Worm (Caenorhabditis elegans): Measurements from ENCODE around the gene srh-146.

Gene srh-146

DNA sequence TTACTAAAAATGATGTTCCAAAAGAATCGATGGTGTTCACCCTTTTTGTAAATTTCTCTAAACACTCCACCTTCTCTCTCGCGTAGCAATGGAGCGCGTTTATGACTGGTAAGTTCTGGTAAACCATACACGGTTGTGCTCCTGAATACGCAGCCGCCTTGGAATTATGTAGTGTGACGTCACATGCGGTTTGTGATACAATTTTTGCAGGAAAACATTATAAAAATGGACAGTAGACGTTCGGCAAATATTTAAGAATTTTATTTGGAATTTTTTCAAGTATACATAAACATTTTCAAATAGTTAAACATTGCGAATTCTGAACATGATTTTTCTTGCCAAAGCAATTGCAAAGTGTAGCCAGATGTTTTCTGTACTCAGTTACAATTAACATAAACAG is 36.5 kb upstream of the srh-146 start, which contains the start of gene F37B4.10:
Gene F37B4.10, minus strand, starts transcription at position 101 of the 400 bp plus-strand sequence.
- no peak for TF ChIP-seq tbx-11 (GFP tag; IDR thresholded peaks at IDR 0.05)
- TF ChIP-seq pes-1 (GFP tag; IDR thresholded peaks at IDR 0.05), result no peak
- no peak for TF ChIP-seq hmbx-1 (tag; optimal IDR thresholded peaks at IDR 0.05)
- no peak for TF ChIP-seq tra-4 (tag; optimal IDR thresholded peaks at IDR 0.05)
- TF ChIP-seq tbx-37 (GFP tag; conservative IDR thresholded peaks at IDR 0.05), result no peak
- no peak for TF ChIP-seq hmg-4 (GFP tag; optimal IDR thresholded peaks at IDR 0.05)
- TF ChIP-seq B0310.2 (tag; optimal IDR thresholded peaks at IDR 0.05), result no peak
- TF ChIP-seq ceh-13 (GFP tag; optimal IDR thresholded peaks at IDR 0.05), result no peak
- no peak for TF ChIP-seq ets-7 (tag; optimal IDR thresholded peaks at IDR 0.05)
- TF ChIP-seq aly-1 (tag; optimal IDR thresholded peaks at IDR 0.05), result no peak
- TF ChIP-seq hnd-1 (tag; optimal IDR thresholded peaks at IDR 0.05), result no peak
- no peak for TF ChIP-seq ceh-36 (tag; optimal IDR thresholded peaks at IDR 0.05)
- no peak for TF ChIP-seq flt-1 (GFP tag; IDR thresholded peaks at IDR 0.05)
- TF ChIP-seq ama-1 (optimal IDR thresholded peaks at IDR 0.05), result no peak
- no peak for TF ChIP-seq scrt-1 (GFP tag; IDR thresholded peaks at IDR 0.05)
- no peak for TF ChIP-seq F13C5.2 (tag; optimal IDR thresholded peaks at IDR 0.05)
- no peak for TF ChIP-seq sea-1 (GFP tag; conservative IDR thresholded peaks at IDR 0.05)

DNA sequence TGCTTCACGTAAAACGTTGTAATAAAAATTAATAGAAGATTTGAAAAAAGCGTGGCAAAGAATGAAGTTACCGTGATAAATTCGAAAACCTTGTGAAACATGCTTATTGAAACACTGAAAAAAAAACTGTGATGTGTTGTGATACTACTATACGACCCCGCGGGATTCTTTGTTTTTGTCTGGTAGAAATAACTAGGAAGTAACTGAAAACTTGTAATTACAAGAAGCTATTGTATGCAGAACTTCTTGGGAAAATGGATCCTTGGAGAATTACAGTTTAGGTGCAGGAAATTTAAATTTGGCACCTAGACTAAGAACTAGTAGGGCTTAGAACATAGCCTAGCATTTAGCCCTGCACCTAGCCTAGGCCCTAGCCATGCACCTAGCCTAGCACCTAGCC is 34.2 kb upstream of the srh-146 start, which contains the start of gene str-39:
Gene str-39, minus strand, starts transcription at position 101 of the 400 bp plus-strand sequence.
- TF ChIP-seq ama-1 (optimal IDR thresholded peaks at IDR 0.05), result no peak
- no peak for TF ChIP-seq flt-1 (GFP tag; IDR thresholded peaks at IDR 0.05)
- no peak for TF ChIP-seq hmg-4 (GFP tag; optimal IDR thresholded peaks at IDR 0.05)
- no peak for TF ChIP-seq B0310.2 (tag; optimal IDR thresholded peaks at IDR 0.05)
- TF ChIP-seq aly-1 (tag; optimal IDR thresholded peaks at IDR 0.05), result no peak
- no peak for TF ChIP-seq ets-7 (tag; optimal IDR thresholded peaks at IDR 0.05)
- TF ChIP-seq ceh-13 (GFP tag; optimal IDR thresholded peaks at IDR 0.05), result no peak
- no peak for TF ChIP-seq ceh-36 (tag; optimal IDR thresholded peaks at IDR 0.05)
- TF ChIP-seq sea-1 (GFP tag; conservative IDR thresholded peaks at IDR 0.05), result no peak
- TF ChIP-seq pes-1 (GFP tag; IDR thresholded peaks at IDR 0.05), result no peak
- TF ChIP-seq tbx-11 (GFP tag; IDR thresholded peaks at IDR 0.05), result no peak
- no peak for TF ChIP-seq tra-4 (tag; optimal IDR thresholded peaks at IDR 0.05)
- no peak for TF ChIP-seq scrt-1 (GFP tag; IDR thresholded peaks at IDR 0.05)

DNA sequence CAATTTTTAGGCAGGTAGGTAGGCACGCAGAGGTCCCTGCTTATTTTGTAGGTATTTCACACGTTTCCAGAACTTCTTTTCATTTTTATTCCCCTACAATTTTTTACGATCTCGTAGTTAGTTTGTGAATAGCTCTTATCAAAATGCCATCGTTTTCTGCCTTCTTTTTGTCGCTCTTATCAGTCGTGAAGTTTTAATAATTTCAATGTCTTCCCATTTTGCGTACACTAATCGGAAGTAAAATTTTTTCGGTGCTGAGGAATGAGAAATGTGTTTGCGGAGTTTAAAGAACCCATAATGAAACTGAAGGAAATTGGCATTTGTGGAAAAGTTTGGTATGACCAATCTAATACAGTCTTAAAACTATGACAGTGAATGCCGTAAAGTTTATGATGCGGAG is 33.7 kb upstream of the srh-146 start:
- no peak for TF ChIP-seq pes-1 (GFP tag; IDR thresholded peaks at IDR 0.05)
- TF ChIP-seq ama-1 (optimal IDR thresholded peaks at IDR 0.05), result no peak
- TF ChIP-seq hmg-4 (GFP tag; optimal IDR thresholded peaks at IDR 0.05), result no peak
- no peak for TF ChIP-seq B0310.2 (tag; optimal IDR thresholded peaks at IDR 0.05)
- no peak for TF ChIP-seq ets-7 (tag; optimal IDR thresholded peaks at IDR 0.05)
- TF ChIP-seq sea-1 (GFP tag; conservative IDR thresholded peaks at IDR 0.05), result no peak
- TF ChIP-seq ceh-13 (GFP tag; optimal IDR thresholded peaks at IDR 0.05), result no peak
- no peak for TF ChIP-seq F13C5.2 (tag; optimal IDR thresholded peaks at IDR 0.05)
- no peak for TF ChIP-seq aly-1 (tag; optimal IDR thresholded peaks at IDR 0.05)
- no peak for TF ChIP-seq scrt-1 (GFP tag; IDR thresholded peaks at IDR 0.05)
- TF ChIP-seq tbx-37 (GFP tag; conservative IDR thresholded peaks at IDR 0.05), result no peak
- TF ChIP-seq tra-4 (tag; optimal IDR thresholded peaks at IDR 0.05), result no peak

DNA sequence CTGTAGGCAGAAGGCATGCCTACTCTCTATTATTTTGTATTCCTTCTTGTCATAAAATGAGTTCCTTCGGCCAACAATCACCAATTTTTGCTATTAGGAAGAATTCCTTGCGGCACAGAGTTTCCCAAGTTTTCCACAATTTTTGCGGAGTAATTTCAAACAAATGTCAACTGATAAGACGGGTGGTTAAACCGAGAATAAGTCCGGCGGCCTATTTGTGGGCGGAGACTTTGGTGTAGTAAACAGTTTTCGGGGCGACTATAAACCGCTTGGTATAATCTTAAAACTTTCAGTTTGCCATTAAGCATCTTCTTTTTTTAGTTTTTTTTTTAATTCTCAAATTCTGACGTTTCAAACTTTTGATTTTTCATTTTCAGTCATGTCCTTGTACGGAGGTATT is 33.0 kb upstream of the srh-146 start, which contains the start of gene ifc-1:
Gene ifc-1, plus strand, starts transcription at position 378 of the 400 bp plus-strand sequence.
- no peak for TF ChIP-seq tbx-37 (GFP tag; conservative IDR thresholded peaks at IDR 0.05)

DNA sequence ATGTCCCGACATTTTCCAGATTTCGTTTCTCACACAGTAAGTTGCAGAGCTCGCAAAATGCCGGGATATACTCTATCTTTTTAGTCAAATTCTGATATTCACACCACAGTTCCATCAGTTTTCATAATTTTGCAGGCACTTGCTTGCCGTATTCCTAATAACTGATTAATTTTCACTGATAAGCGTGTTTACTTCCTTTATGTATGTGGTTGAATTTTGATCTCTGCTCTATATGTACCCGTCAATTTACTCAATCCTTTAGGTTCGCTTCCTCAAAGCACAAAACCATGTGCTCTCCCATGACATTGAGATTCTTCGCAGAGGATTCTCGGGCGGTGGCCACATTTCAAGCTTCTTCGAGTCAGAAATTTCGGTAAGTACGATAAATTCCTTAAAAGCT is 32.5 kb upstream of the srh-146 start:
- no peak for TF ChIP-seq hnd-1 (tag; optimal IDR thresholded peaks at IDR 0.05)
- no peak for TF ChIP-seq ets-7 (tag; optimal IDR thresholded peaks at IDR 0.05)
- no peak for TF ChIP-seq tbx-37 (GFP tag; conservative IDR thresholded peaks at IDR 0.05)
- TF ChIP-seq scrt-1 (GFP tag; IDR thresholded peaks at IDR 0.05), result no peak
- TF ChIP-seq flt-1 (GFP tag; IDR thresholded peaks at IDR 0.05), result no peak
- TF ChIP-seq ama-1 (optimal IDR thresholded peaks at IDR 0.05), result no peak
- no peak for TF ChIP-seq B0310.2 (tag; optimal IDR thresholded peaks at IDR 0.05)
- no peak for TF ChIP-seq sea-1 (GFP tag; conservative IDR thresholded peaks at IDR 0.05)
- TF ChIP-seq tra-4 (tag; optimal IDR thresholded peaks at IDR 0.05), result no peak
- no peak for TF ChIP-seq F13C5.2 (tag; optimal IDR thresholded peaks at IDR 0.05)
- TF ChIP-seq tbx-11 (GFP tag; IDR thresholded peaks at IDR 0.05), result no peak
- TF ChIP-seq ceh-13 (GFP tag; optimal IDR thresholded peaks at IDR 0.05), result no peak
- TF ChIP-seq pes-1 (GFP tag; IDR thresholded peaks at IDR 0.05), result no peak
- TF ChIP-seq hmbx-1 (tag; optimal IDR thresholded peaks at IDR 0.05), result no peak
- TF ChIP-seq hmg-4 (GFP tag; optimal IDR thresholded peaks at IDR 0.05), result no peak
- no peak for TF ChIP-seq aly-1 (tag; optimal IDR thresholded peaks at IDR 0.05)
- TF ChIP-seq ceh-36 (tag; optimal IDR thresholded peaks at IDR 0.05), result no peak

DNA sequence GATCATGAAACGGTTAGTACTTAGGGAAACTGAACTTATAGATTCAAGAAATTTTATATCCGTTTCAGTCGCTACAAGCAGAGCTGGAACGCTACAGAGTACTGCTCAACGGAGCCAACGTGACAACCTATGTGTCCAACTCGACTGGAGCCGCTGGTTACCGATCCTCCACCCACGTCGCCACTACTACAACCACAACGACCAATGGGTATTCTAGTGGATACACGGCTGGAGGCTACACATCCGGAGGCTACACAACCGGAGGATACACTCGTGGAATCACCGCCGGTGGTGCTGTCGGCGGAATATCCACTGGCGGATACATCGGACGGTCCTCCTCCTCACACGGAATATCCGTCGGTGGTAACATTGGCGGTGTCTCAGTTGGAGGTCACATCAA is 31.0 kb upstream of the srh-146 start:
- TF ChIP-seq tbx-11 (GFP tag; IDR thresholded peaks at IDR 0.05) (no peak), hnd-1 (tag; optimal IDR thresholded peaks at IDR 0.05) (no peak), pes-1 (GFP tag; IDR thresholded peaks at IDR 0.05) (no peak), sea-1 (GFP tag; conservative IDR thresholded peaks at IDR 0.05) (no peak), scrt-1 (GFP tag; IDR thresholded peaks at IDR 0.05) (no peak), ceh-13 (GFP tag; optimal IDR thresholded peaks at IDR 0.05) (no peak), hmg-4 (GFP tag; optimal IDR thresholded peaks at IDR 0.05) (no peak), ceh-36 (tag; optimal IDR thresholded peaks at IDR 0.05) (no peak), ets-7 (tag; optimal IDR thresholded peaks at IDR 0.05) (no peak), hmbx-1 (tag; optimal IDR thresholded peaks at IDR 0.05) (no peak), tra-4 (tag; optimal IDR thresholded peaks at IDR 0.05) (no peak), ama-1 (optimal IDR thresholded peaks at IDR 0.05) (no peak), B0310.2 (tag; optimal IDR thresholded peaks at IDR 0.05) (no peak)

DNA sequence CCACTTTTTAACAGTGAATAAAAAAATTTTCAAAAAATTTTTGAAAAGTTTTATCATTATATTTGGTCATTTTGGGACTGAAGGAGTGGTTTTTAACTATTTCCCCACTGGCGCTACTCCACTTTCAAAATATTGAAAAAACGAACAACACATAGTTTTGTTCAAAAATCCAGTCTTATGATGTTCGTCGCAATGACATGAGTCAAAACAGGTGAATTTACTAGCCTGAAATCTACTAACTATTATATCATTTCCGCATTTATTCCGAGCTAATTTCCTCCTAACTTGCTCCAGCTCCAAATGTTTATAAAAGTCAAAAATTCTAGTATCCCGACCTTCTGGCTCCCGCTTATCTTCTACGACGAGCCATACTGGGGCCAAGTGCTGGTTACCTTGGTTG is 29.6 kb upstream of the srh-146 start, which contains the start of gene sre-24:
Gene sre-24, plus strand, starts transcription at position 301 of the 400 bp plus-strand sequence.
- TF ChIP-seq flt-1 (GFP tag; IDR thresholded peaks at IDR 0.05) (no peak), hmg-4 (GFP tag; optimal IDR thresholded peaks at IDR 0.05) (no peak), tra-4 (tag; optimal IDR thresholded peaks at IDR 0.05) (no peak)

DNA sequence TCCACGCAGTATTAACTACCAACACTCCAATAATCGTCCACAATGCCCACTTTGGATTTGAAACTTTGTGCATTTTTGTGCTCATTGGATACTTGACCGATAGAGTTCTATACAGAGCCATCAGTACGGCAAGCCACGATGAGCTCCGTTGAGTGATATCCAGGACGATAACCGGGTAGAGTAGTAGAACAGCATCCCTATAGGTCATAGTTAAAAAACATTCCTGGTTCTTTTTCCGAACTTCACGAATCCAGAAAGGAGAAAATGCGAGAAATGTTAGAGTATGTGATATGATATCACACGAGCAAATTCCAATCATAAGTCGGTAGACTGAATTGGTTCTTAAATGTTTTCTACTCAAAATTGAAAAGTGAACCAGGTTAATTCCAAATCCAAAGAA is 25.8 kb upstream of the srh-146 start:
- no peak for TF ChIP-seq ama-1 (optimal IDR thresholded peaks at IDR 0.05)
- TF ChIP-seq B0310.2 (tag; optimal IDR thresholded peaks at IDR 0.05), result no peak
- no peak for TF ChIP-seq ceh-13 (GFP tag; optimal IDR thresholded peaks at IDR 0.05)
- TF ChIP-seq tbx-37 (GFP tag; conservative IDR thresholded peaks at IDR 0.05), result no peak
- TF ChIP-seq F13C5.2 (tag; optimal IDR thresholded peaks at IDR 0.05), result no peak
- no peak for TF ChIP-seq aly-1 (tag; optimal IDR thresholded peaks at IDR 0.05)
- TF ChIP-seq hmg-4 (GFP tag; optimal IDR thresholded peaks at IDR 0.05), result no peak
- no peak for TF ChIP-seq scrt-1 (GFP tag; IDR thresholded peaks at IDR 0.05)
- TF ChIP-seq tbx-11 (GFP tag; IDR thresholded peaks at IDR 0.05), result no peak
- TF ChIP-seq sea-1 (GFP tag; conservative IDR thresholded peaks at IDR 0.05), result no peak
- no peak for TF ChIP-seq tra-4 (tag; optimal IDR thresholded peaks at IDR 0.05)
- TF ChIP-seq ets-7 (tag; optimal IDR thresholded peaks at IDR 0.05), result no peak
- no peak for TF ChIP-seq hmbx-1 (tag; optimal IDR thresholded peaks at IDR 0.05)
- no peak for TF ChIP-seq pes-1 (GFP tag; IDR thresholded peaks at IDR 0.05)
- no peak for TF ChIP-seq flt-1 (GFP tag; IDR thresholded peaks at IDR 0.05)
- TF ChIP-seq hnd-1 (tag; optimal IDR thresholded peaks at IDR 0.05), result no peak

All from whole organism, early embryonic.